Worm (Caenorhabditis elegans) whole organism, L4/young adult: Measurements from ENCODE around the gene F35F10.7.

Experiments used
- dao-5 ChIP-seq: sonication (generic microtip); optimal IDR thresholded peaks from 2 replicates; lab custom pipeline; 2016; ENCODE audit warnings: missing genotype, missing genetic modification characterization, moderate library complexity, missing compliant biosample characterization
- him-1 ChIP-seq: sonication (generic microtip); optimal IDR thresholded peaks from 2 replicates; lab custom pipeline; 2016; ENCODE audit warnings: missing genotype, missing genetic modification reagents, missing genetic modification characterization, missing compliant biosample characterization

- TF ChIP-seq him-1 (tag; lab: Kevin White, UChicago) (no peak), dao-5 (tag; lab: Kevin White, UChicago) (no peak)
These were observed 30.0 kb downstream of the F35F10.7 start, which contains the start of gene T28A11.22 for ce11 chrV:3257277-3257676.
